Worm (Caenorhabditis elegans) whole organism, L3 larva: ENCODE data around the gene F56C3.7.
A peak's percentile ranks its signal among the peaks of the same experiment; 100 is the strongest.

Experiments
- R02D3.7 ChIP-seq: fragments of 150-350 bp; optimal IDR thresholded peaks from 2 replicates; lab custom pipeline; 2014; ENCODE audit warnings: missing biosample characterization, missing genetic modification characterization
- ZK546.5 ChIP-seq: sonication (generic microtip); optimal IDR thresholded peaks from 2 replicates; lab custom pipeline; 2017; ENCODE audit warnings: missing biosample characterization, missing genetic modification characterization
- aly-2 ChIP-seq: fragments of 150-350 bp; optimal IDR thresholded peaks from 2 replicates; lab custom pipeline; 2014; ENCODE audit warnings: missing biosample characterization, missing genetic modification characterization
- ama-1 ChIP-seq: fragments of 150-350 bp; optimal IDR thresholded peaks from 2 replicates; lab custom pipeline; 2018
- ceh-16 ChIP-seq: sonication (generic microtip); optimal IDR thresholded peaks from 2 replicates; lab custom pipeline; 2017; ENCODE audit warnings: missing biosample characterization, missing genetic modification characterization
- ceh-28 ChIP-seq: fragments of 150-350 bp; optimal IDR thresholded peaks from 2 replicates; lab custom pipeline; 2014; ENCODE audit warnings: missing biosample characterization, missing genetic modification reagents, missing genetic modification characterization
- ceh-82 ChIP-seq: fragments of 150-350 bp; optimal IDR thresholded peaks from 2 replicates; lab custom pipeline; 2014; ENCODE audit warnings: missing biosample characterization, missing genetic modification characterization
- daf-12 ChIP-seq: fragments of 150-350 bp; optimal IDR thresholded peaks from 2 replicates; lab custom pipeline; 2014; ENCODE audit warnings: missing biosample characterization, missing genetic modification reagents, missing genetic modification characterization
- egl-27 ChIP-seq: sonication (generic microtip); optimal IDR thresholded peaks from 4 replicates; lab custom pipeline; 2017; ENCODE audit warnings: missing biosample characterization, missing genetic modification reagents, missing genetic modification characterization
- egl-5 ChIP-seq: fragments of 150-350 bp; optimal IDR thresholded peaks from 2 replicates; lab custom pipeline; 2017; ENCODE audit warnings: missing biosample characterization, missing genetic modification reagents, missing genetic modification characterization, inconsistent platforms
- elt-1 ChIP-seq: fragments of 150-350 bp; optimal IDR thresholded peaks from 2 replicates; lab custom pipeline; 2014; ENCODE audit warnings: missing biosample characterization, missing genetic modification characterization
- elt-2 ChIP-seq: sonication (generic microtip); optimal IDR thresholded peaks from 2 replicates; lab custom pipeline; 2016; ENCODE audit warnings: missing genetic modification reagents, mild to moderate bottlenecking, missing genetic modification characterization, missing compliant biosample characterization
- elt-3 ChIP-seq, 3 experiments: fragments of 150-350 bp in 1 of 3; sonication (generic microtip) in 2 of 3; optimal IDR thresholded peaks; 2 replicates in 2 of 3; 4 replicates in 1 of 3; lab custom pipeline; 2014 to 2017; ENCODE audit warnings: missing biosample characterization in 3 of 3, missing genetic modification characterization in 3 of 3
- eor-1 ChIP-seq, 2 experiments: fragments of 150-350 bp; optimal IDR thresholded peaks; 2 replicates each; lab custom pipeline; 2014 to 2018; ENCODE audit warnings: missing biosample characterization in 2 of 2, missing genetic modification characterization in 2 of 2
- fkh-2 ChIP-seq: fragments of 150-350 bp; optimal IDR thresholded peaks from 2 replicates; lab custom pipeline; 2014; ENCODE audit warnings: missing biosample characterization, missing genetic modification reagents, missing genetic modification characterization
- fos-1 ChIP-seq: fragments of 150-350 bp; optimal IDR thresholded peaks from 2 replicates; lab custom pipeline; 2014; ENCODE audit warnings: missing biosample characterization, missing genetic modification characterization
- hmg-11 ChIP-seq: sonication (generic microtip); optimal IDR thresholded peaks from 2 replicates; lab custom pipeline; 2016; ENCODE audit warnings: missing genetic modification characterization, missing compliant biosample characterization
- mdl-1 ChIP-seq: fragments of 150-350 bp; optimal IDR thresholded peaks from 2 replicates; lab custom pipeline; 2014; ENCODE audit warnings: missing biosample characterization, missing genetic modification characterization
- mml-1 ChIP-seq: fragments of 150-350 bp; sonication (generic microtip); optimal IDR thresholded peaks from 3 replicates; lab custom pipeline; 2014; ENCODE audit warnings: missing biosample characterization, missing genetic modification characterization
- nfya-1 ChIP-seq: sonication (generic microtip); optimal IDR thresholded peaks from 2 replicates; lab custom pipeline; 2017; ENCODE audit warnings: missing genetic modification characterization, mild to moderate bottlenecking, missing compliant biosample characterization, antibody characterized with exemption, moderate library complexity; ENCODE audit not compliant: insufficient read depth
- nhr-11 ChIP-seq: fragments of 150-350 bp; optimal IDR thresholded peaks from 2 replicates; lab custom pipeline; 2014; ENCODE audit warnings: missing biosample characterization, missing genetic modification characterization
- nhr-12 ChIP-seq: fragments of 150-350 bp; optimal IDR thresholded peaks from 2 replicates; lab custom pipeline; 2014; ENCODE audit warnings: missing biosample characterization, missing genetic modification characterization
- nhr-23 ChIP-seq: fragments of 150-350 bp; optimal IDR thresholded peaks from 2 replicates; lab custom pipeline; 2014; ENCODE audit warnings: missing biosample characterization, missing genetic modification reagents, missing genetic modification characterization
- nhr-25 ChIP-seq: sonication (generic microtip); optimal IDR thresholded peaks from 2 replicates; lab custom pipeline; 2017; ENCODE audit warnings: missing biosample characterization, missing genetic modification characterization
- nhr-28 ChIP-seq: fragments of 150-350 bp; optimal IDR thresholded peaks from 2 replicates; lab custom pipeline; 2014; ENCODE audit warnings: missing biosample characterization, missing genetic modification characterization
- nhr-43 ChIP-seq: sonication (generic microtip); optimal IDR thresholded peaks from 2 replicates; lab custom pipeline; 2016; ENCODE audit warnings: mild to moderate bottlenecking, missing genetic modification characterization, missing compliant biosample characterization; ENCODE audit not compliant: poor library complexity, severe bottlenecking
- nhr-67 ChIP-seq: fragments of 150-350 bp; optimal IDR thresholded peaks from 2 replicates; lab custom pipeline; 2014; ENCODE audit warnings: missing biosample characterization, missing genetic modification characterization
- nhr-76 ChIP-seq: fragments of 150-350 bp; sonication (generic microtip); optimal IDR thresholded peaks from 5 replicates; lab custom pipeline; 2014; ENCODE audit warnings: missing biosample characterization, missing genetic modification characterization
- nhr-77 ChIP-seq: fragments of 150-350 bp; optimal IDR thresholded peaks from 2 replicates; lab custom pipeline; 2014; ENCODE audit warnings: missing biosample characterization, missing genetic modification characterization
- pha-4 ChIP-seq: fragments of 150-350 bp; optimal IDR thresholded peaks from 2 replicates; lab custom pipeline; 2014; ENCODE audit warnings: missing biosample characterization, missing genetic modification reagents, missing genetic modification characterization
- pqm-1 ChIP-seq: fragments of 150-350 bp; optimal IDR thresholded peaks from 2 replicates; lab custom pipeline; 2017; ENCODE audit warnings: missing biosample characterization, missing genetic modification characterization, inconsistent platforms
- sea-2 ChIP-seq: fragments of 150-350 bp; sonication (generic microtip); optimal IDR thresholded peaks from 4 replicates; lab custom pipeline; 2014; ENCODE audit warnings: missing biosample characterization, missing genetic modification reagents, missing genetic modification characterization
- snpc-4 ChIP-seq: fragments of 150-350 bp; optimal IDR thresholded peaks from 2 replicates; lab custom pipeline; 2014; ENCODE audit warnings: missing biosample characterization, missing genetic modification characterization
- tbx-2 ChIP-seq: sonication (generic microtip); optimal IDR thresholded peaks from 2 replicates; lab custom pipeline; 2016; ENCODE audit warnings: mild to moderate bottlenecking, missing genetic modification characterization, missing compliant biosample characterization
- zag-1 ChIP-seq: fragments of 150-350 bp; optimal IDR thresholded peaks from 2 replicates; lab custom pipeline; 2014; ENCODE audit warnings: missing biosample characterization, missing genetic modification characterization

Gene F56C3.7

ce11 chrX:1344818-1345217 is 25.8 kb downstream of the F56C3.7 start (continued):
- TF ChIP-seq nhr-25 (tag; lab: Kevin White, UChicago): peak; percentile 97
- peak; percentile 83 for TF ChIP-seq ceh-16
- peak; percentile 91 for TF ChIP-seq aly-2
- TF ChIP-seq nhr-77 (tag; lab: Kevin White, UChicago): peak; percentile 97
- TF ChIP-seq nhr-11: peak; percentile 94
- peak; percentile 90 for TF ChIP-seq R02D3.7 (tag; lab: Kevin White, UChicago)
- TF ChIP-seq nhr-23 (tag; lab: Kevin White, UChicago): peak; percentile 97
- TF ChIP-seq nhr-67: peak; percentile 43
- TF ChIP-seq fkh-2 (tag; lab: Kevin White, UChicago): peak; percentile 59
- TF ChIP-seq ZK546.5 (tag; lab: Kevin White, UChicago): no peak
- TF ChIP-seq mdl-1 (tag; lab: Kevin White, UChicago): peak; percentile 80
- TF ChIP-seq pha-4 (tag; lab: Kevin White, UChicago): peak; percentile 97
- TF ChIP-seq fos-1 (tag; lab: Kevin White, UChicago): peak; percentile 93
- peak; percentile 98 for TF ChIP-seq nhr-43 (tag; lab: Kevin White, UChicago)
- peak; percentile 97 for TF ChIP-seq ceh-82 (tag; lab: Kevin White, UChicago)
- TF ChIP-seq elt-3 (tag; optimal IDR thresholded peaks at IDR 0.05; lab: Kevin White, UChicago): peak; percentile 50 to 96 (median 81)
- no peak for TF ChIP-seq mml-1 (tag; lab: Kevin White, UChicago)
- TF ChIP-seq daf-12 (tag; lab: Kevin White, UChicago): peak; percentile 69
- peak; percentile 79 for TF ChIP-seq elt-1 (tag; lab: Kevin White, UChicago)

ce11 chrX:1344321-1344720 is 26.3 kb downstream of the F56C3.7 start, which contains the start of gene ins-39:
ins-39 (minus strand) TSS chrX:1344421.
- TF ChIP-seq ceh-82 (tag; lab: Kevin White, UChicago) (no peak), egl-27 (tag; lab: Kevin White, UChicago) (no peak), egl-5 (tag; lab: Kevin White, UChicago) (no peak), nfya-1 (tag; lab: Kevin White, UChicago) (no peak), nhr-12 (tag; lab: Kevin White, UChicago) (no peak), ZK546.5 (tag; lab: Kevin White, UChicago) (no peak), nhr-28 (tag; lab: Kevin White, UChicago) (no peak), tbx-2 (no peak), R02D3.7 (tag; lab: Kevin White, UChicago) (no peak)

ce11 chrX:1338906-1339673 is 31.5 kb downstream of the F56C3.7 start:
- peak; percentile 22 for TF ChIP-seq hmg-11 (tag; lab: Kevin White, UChicago)
- no peak for TF ChIP-seq aly-2
- no peak for TF ChIP-seq fkh-2 (tag; lab: Kevin White, UChicago)
- TF ChIP-seq zag-1 (tag; lab: Kevin White, UChicago): no peak
- TF ChIP-seq ZK546.5 (tag; lab: Kevin White, UChicago): no peak
- no peak for TF ChIP-seq ama-1 (lab: Kevin White, UChicago)
- peak; percentile 91 for TF ChIP-seq elt-1 (tag; lab: Kevin White, UChicago)
- TF ChIP-seq nhr-23 (tag; lab: Kevin White, UChicago): peak; percentile 42
- no peak for TF ChIP-seq eor-1 (tag; optimal IDR thresholded peaks at IDR 0.05; lab: Kevin White, UChicago)
- TF ChIP-seq nhr-43 (tag; lab: Kevin White, UChicago): peak; percentile 52
- no peak for TF ChIP-seq daf-12 (tag; lab: Kevin White, UChicago)
- no peak for TF ChIP-seq snpc-4 (tag; lab: Kevin White, UChicago)
- TF ChIP-seq tbx-2: peak; percentile 9
- no peak for TF ChIP-seq nhr-67
- TF ChIP-seq nhr-25 (tag; lab: Kevin White, UChicago): peak; percentile 45
- peak; percentile 4 for TF ChIP-seq pha-4 (tag; lab: Kevin White, UChicago)

ce11 chrX:1337834-1338233 is 32.8 kb downstream of the F56C3.7 start:
- peak; percentile 58 for TF ChIP-seq elt-2 (tag; lab: Kevin White, UChicago)
- TF ChIP-seq nhr-76: no peak
- no peak for TF ChIP-seq elt-1 (tag; lab: Kevin White, UChicago)
- TF ChIP-seq fos-1 (tag; lab: Kevin White, UChicago): no peak
- TF ChIP-seq mml-1 (tag; lab: Kevin White, UChicago): no peak
- TF ChIP-seq R02D3.7 (tag; lab: Kevin White, UChicago): no peak
- no peak for TF ChIP-seq nhr-43 (tag; lab: Kevin White, UChicago)
- no peak for TF ChIP-seq sea-2 (GFP tag; lab: Kevin White, UChicago)
- TF ChIP-seq ceh-82 (tag; lab: Kevin White, UChicago): no peak
- TF ChIP-seq pqm-1: peak; percentile 56
- no peak for TF ChIP-seq ZK546.5 (tag; lab: Kevin White, UChicago)
- TF ChIP-seq pha-4 (tag; lab: Kevin White, UChicago): peak; percentile 18
- TF ChIP-seq ceh-28: no peak
- TF ChIP-seq nhr-67: no peak
